Worm (Caenorhabditis elegans): ENCODE results near the gene ZK809.5.

DNA sequence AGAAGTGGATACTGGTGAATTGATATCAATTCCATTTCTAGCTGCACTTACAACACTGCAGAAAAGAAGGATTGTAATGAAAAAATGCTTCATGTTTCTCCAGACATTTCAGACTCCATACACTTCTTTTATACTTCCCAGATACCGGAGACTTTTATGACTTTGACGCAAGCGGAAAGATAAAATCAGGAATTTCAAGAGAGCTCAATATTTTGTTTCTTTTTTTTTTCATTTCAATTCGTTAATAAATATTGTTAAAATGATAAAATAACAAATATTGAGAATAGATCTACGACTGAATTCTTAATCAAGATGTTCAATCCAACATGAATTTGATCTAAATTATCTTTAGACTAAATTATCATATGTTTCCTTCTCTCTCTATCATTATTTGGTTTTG lies 31.0 kb upstream of the ZK809.5 start, which contains the start of gene lys-5:
- TF ChIP-seq unc-62 (GFP tag; optimal IDR thresholded peaks at IDR 0.05 in 1 of 2) (no peak), unc-62 (tag; optimal IDR thresholded peaks at IDR 0.05) (no peak), pqm-1 (tag; optimal IDR thresholded peaks at IDR 0.05) (no peak), ztf-11 (tag; optimal IDR thresholded peaks at IDR 0.05) (no peak), nhr-237 (tag; optimal IDR thresholded peaks at IDR 0.05) (no peak), ces-1 (GFP tag; optimal IDR thresholded peaks at IDR 0.05) (no peak)
